Worm (Caenorhabditis elegans): ENCODE measurements around the gene F29B9.8.

DNA sequence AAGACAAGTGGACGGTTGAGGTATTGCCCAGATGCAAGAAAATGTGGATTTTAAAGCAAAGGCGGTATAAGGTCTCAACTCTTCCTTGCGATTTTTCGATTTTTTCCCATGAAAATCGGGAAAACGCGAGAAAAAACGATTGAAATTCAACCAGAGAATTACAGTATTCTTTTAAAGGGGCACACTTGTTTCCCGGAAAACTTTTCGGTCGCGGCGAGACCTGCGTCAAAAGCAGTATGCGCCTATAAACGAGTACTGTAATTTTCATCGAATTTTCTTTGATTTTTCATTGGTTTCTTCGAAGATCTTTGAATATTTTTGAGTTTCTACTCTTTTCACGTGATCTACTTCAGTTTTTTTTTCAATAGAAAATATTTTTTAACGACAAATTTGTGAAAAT lies 6.2 kb downstream of the F29B9.8 start:
- TF ChIP-seq ceh-24 (tag; optimal IDR thresholded peaks at IDR 0.05) = no peak
- no peak for TF ChIP-seq ama-1 (optimal IDR thresholded peaks at IDR 0.05)
- TF ChIP-seq hlh-30 (tag; optimal IDR thresholded peaks at IDR 0.05; ENCODE audit: insufficient read depth) = no peak
- no peak for TF ChIP-seq pqm-1 (tag; optimal IDR thresholded peaks at IDR 0.05)
- no peak for TF ChIP-seq ceh-30 (tag; optimal IDR thresholded peaks at IDR 0.05)
- no peak for TF ChIP-seq npax-4 (tag; optimal IDR thresholded peaks at IDR 0.05)
- no peak for TF ChIP-seq rnt-1 (tag; optimal IDR thresholded peaks at IDR 0.05)
- no peak for TF ChIP-seq ceh-22 (tag; optimal IDR thresholded peaks at IDR 0.05)
